Fruit fly (Drosophila melanogaster): Measurements from ENCODE around the gene L2HGDH.

- TF ChIP-seq tj (GFP tag; optimal IDR thresholded peaks at IDR 0.05) (no peak), cic (GFP tag; optimal IDR thresholded peaks at IDR 0.05) (no peak), Clk (GFP tag; optimal IDR thresholded peaks at IDR 0.05) (no peak), bab1 (GFP tag; optimal IDR thresholded peaks at IDR 0.05) (no peak), CG11617 (GFP tag; optimal IDR thresholded peaks at IDR 0.05) (no peak), CG33017 (tag; optimal IDR thresholded peaks at IDR 0.05) (no peak), toe (GFP tag; optimal IDR thresholded peaks at IDR 0.05) (no peak), CG5204 (GFP tag; optimal IDR thresholded peaks at IDR 0.05) (no peak)
Measured at dm6 chr2L:19010037-19010436, 35.8 kb upstream of the L2HGDH start.
